Fruit fly (Drosophila melanogaster) whole organism, embryonic: ENCODE measurements around the gene Pdcd4.

Experiments
- Awh ChIP-seq: fragments of 200-800 bp; sonication (Bioruptor generic); IDR thresholded peaks from 2 replicates; pipeline ENCODE4, ENCODE4 v1.3.6; 2022; ENCODE audit warnings: missing biosample characterization, missing genetic modification characterization
- B-H2 ChIP-seq: fragments of 200-800 bp; sonication (Bioruptor generic); optimal IDR thresholded peaks from 2 replicates; lab custom pipeline; 2018; ENCODE audit warnings: missing biosample characterization, mild to moderate bottlenecking, missing genetic modification characterization
- CG10274 ChIP-seq: fragments of 200-800 bp; sonication (Bioruptor generic); optimal IDR thresholded peaks from 3 replicates; lab custom pipeline; 2017; ENCODE audit warnings: missing biosample characterization, mild to moderate bottlenecking, missing genetic modification characterization
- CG11456 ChIP-seq: fragments of 200-800 bp; sonication (Bioruptor generic); IDR thresholded peaks from 3 replicates; pipeline ENCODE4 v1.3.6; 2022; ENCODE audit warnings: missing biosample characterization, missing genetic modification characterization
- CG11504 ChIP-seq: fragments of 200-800 bp; sonication (Bioruptor generic); optimal IDR thresholded peaks from 3 replicates; lab custom pipeline; 2019; ENCODE audit warnings: missing biosample characterization, mild to moderate bottlenecking, missing genetic modification characterization, moderate library complexity
- CG11696 ChIP-seq: fragments of 200-800 bp; sonication (Bioruptor generic); IDR thresholded peaks from 2 replicates; pipeline ENCODE4 v1.3.6; 2022; ENCODE audit warnings: missing biosample characterization, missing genetic modification characterization
- CG12071 ChIP-seq: fragments of 200-800 bp; sonication (Bioruptor generic); optimal IDR thresholded peaks from 3 replicates; lab custom pipeline; 2018; ENCODE audit warnings: missing biosample characterization, mild to moderate bottlenecking, missing genetic modification characterization
- CG12155 ChIP-seq: fragments of 200-800 bp; sonication (Bioruptor generic); optimal IDR thresholded peaks from 3 replicates; lab custom pipeline; 2016; ENCODE audit warnings: missing biosample characterization, missing genetic modification characterization
- CG13424 ChIP-seq: fragments of 200-800 bp; sonication (Bioruptor generic); optimal IDR thresholded peaks from 2 replicates; lab custom pipeline; 2019; ENCODE audit warnings: missing biosample characterization, mild to moderate bottlenecking, missing genetic modification characterization, moderate library complexity
- CG13775 ChIP-seq: fragments of 200-800 bp; sonication (Bioruptor generic); optimal IDR thresholded peaks from 3 replicates; lab custom pipeline; 2017; ENCODE audit warnings: missing biosample characterization, mild to moderate bottlenecking, missing genetic modification characterization
- CG14710 ChIP-seq: fragments of 200-800 bp; sonication (Bioruptor generic); optimal IDR thresholded peaks from 3 replicates; lab custom pipeline; 2019; ENCODE audit warnings: missing biosample characterization, mild to moderate bottlenecking, missing genetic modification characterization, moderate library complexity
- CG15011 ChIP-seq: fragments of 200-800 bp; sonication (Bioruptor generic); optimal IDR thresholded peaks from 3 replicates; lab custom pipeline; 2018; ENCODE audit warnings: missing biosample characterization, mild to moderate bottlenecking, missing genetic modification characterization
- CG16779 ChIP-seq: fragments of 200-800 bp; sonication (Bioruptor generic); IDR thresholded peaks from 2 replicates; pipeline ENCODE4 v1.3.6; 2022; ENCODE audit warnings: missing biosample characterization, missing genetic modification characterization
- CG16815 ChIP-seq: fragments of 200-800 bp; sonication (Bioruptor generic); optimal IDR thresholded peaks from 3 replicates; lab custom pipeline; 2017; ENCODE audit warnings: missing biosample characterization, mild to moderate bottlenecking, missing genetic modification characterization
- CG17912 ChIP-seq: fragments of 200-800 bp; sonication (Bioruptor generic); optimal IDR thresholded peaks from 2 replicates; lab custom pipeline; 2018; ENCODE audit warnings: missing biosample characterization, mild to moderate bottlenecking, missing genetic modification characterization
- CG18764 ChIP-seq: fragments of 200-800 bp; sonication (Bioruptor generic); optimal IDR thresholded peaks from 3 replicates; lab custom pipeline; 2016; ENCODE audit warnings: missing biosample characterization, missing genetic modification characterization
- CG2202 ChIP-seq: fragments of 200-800 bp; sonication (Bioruptor generic); optimal IDR thresholded peaks from 2 replicates; lab custom pipeline; 2018; ENCODE audit warnings: missing biosample characterization, mild to moderate bottlenecking, missing genetic modification characterization
- CG4617 ChIP-seq: fragments of 200-800 bp; sonication (Bioruptor generic); optimal IDR thresholded peaks from 3 replicates; lab custom pipeline; 2016; ENCODE audit warnings: missing biosample characterization, missing genetic modification characterization, borderline replicate concordance
- CG5180 ChIP-seq: fragments of 200-800 bp; sonication (Bioruptor generic); optimal IDR thresholded peaks from 3 replicates; lab custom pipeline; 2017; ENCODE audit warnings: missing biosample characterization, missing genetic modification characterization, mild to moderate bottlenecking, moderate library complexity, missing genetic modification reagents
- CG8765 ChIP-seq: fragments of 200-800 bp; sonication (Bioruptor generic); IDR thresholded peaks from 2 replicates; pipeline ENCODE4 v1.3.6; 2022; ENCODE audit warnings: missing biosample characterization, missing genetic modification characterization
- CG9609 ChIP-seq: fragments of 200-800 bp; sonication (Bioruptor generic); optimal IDR thresholded peaks from 3 replicates; lab custom pipeline; 2016; ENCODE audit warnings: missing biosample characterization, missing genetic modification characterization
- CTCF ChIP-seq: fragments of 200-800 bp; sonication (Bioruptor generic); optimal IDR thresholded peaks from 2 replicates; lab custom pipeline; 2017; ENCODE audit warnings: missing biosample characterization, mild to moderate bottlenecking, missing genetic modification characterization, moderate library complexity
- Dbx ChIP-seq: fragments of 200-800 bp; sonication (Bioruptor generic); IDR thresholded peaks from 3 replicates; pipeline ENCODE4 v1.3.6; 2022; ENCODE audit warnings: missing biosample characterization, missing genetic modification characterization
- Dek ChIP-seq: fragments of 200-800 bp; sonication (Bioruptor generic); optimal IDR thresholded peaks from 3 replicates; lab custom pipeline; 2019; ENCODE audit warnings: missing biosample characterization, mild to moderate bottlenecking, missing genetic modification characterization, moderate library complexity
- E2f2 ChIP-seq: fragments of 200-800 bp; sonication (Bioruptor generic); IDR thresholded peaks from 2 replicates; pipeline ENCODE4 v1.3.6; 2022; ENCODE audit warnings: missing biosample characterization, missing genetic modification characterization
- GATAe ChIP-seq: fragments of 200-800 bp; sonication (Bioruptor generic); conservative IDR thresholded peaks from 2 replicates; pipeline ENCODE4 v1.3.6; 2022; ENCODE audit warnings: missing biosample characterization, missing genetic modification characterization
- Gsc ChIP-seq: fragments of 200-800 bp; sonication (Bioruptor generic); IDR thresholded peaks from 2 replicates; pipeline ENCODE4 v1.3.6; 2022; ENCODE audit warnings: missing biosample characterization, missing genetic modification characterization
- H15 ChIP-seq: fragments of 200-800 bp; sonication (Bioruptor generic); IDR thresholded peaks from 3 replicates; pipeline ENCODE4 v1.3.6; 2022; ENCODE audit warnings: missing biosample characterization, missing genetic modification characterization
- Kr ChIP-seq: fragments of 200-800 bp; sonication (Bioruptor generic); optimal IDR thresholded peaks from 2 replicates; lab custom pipeline; 2017; ENCODE audit warnings: missing biosample characterization, mild to moderate bottlenecking, missing genetic modification characterization
- Neu2 ChIP-seq: fragments of 200-800 bp; sonication (Bioruptor generic); optimal IDR thresholded peaks from 3 replicates; lab custom pipeline; 2016; ENCODE audit warnings: missing biosample characterization, missing genetic modification characterization, borderline replicate concordance
- NfI ChIP-seq: fragments of 200-800 bp; sonication (Bioruptor generic); optimal IDR thresholded peaks from 3 replicates; lab custom pipeline; 2018; ENCODE audit warnings: missing biosample characterization, mild to moderate bottlenecking, missing genetic modification characterization, moderate library complexity
- Sry-β ChIP-seq: fragments of 200-800 bp; sonication (Bioruptor generic); optimal IDR thresholded peaks from 2 replicates; lab custom pipeline; 2018; ENCODE audit warnings: missing biosample characterization, mild to moderate bottlenecking, missing genetic modification characterization, moderate library complexity
- Vsx1 ChIP-seq: fragments of 200-800 bp; sonication (Bioruptor generic); optimal IDR thresholded peaks from 2 replicates; lab custom pipeline; 2017; ENCODE audit warnings: missing biosample characterization, mild to moderate bottlenecking, missing genetic modification characterization, missing genetic modification reagents
- br ChIP-seq: fragments of >200 bp; optimal IDR thresholded peaks from 2 replicates; lab custom pipeline; 2017
- crol ChIP-seq: fragments of 200-800 bp; sonication (Bioruptor generic); IDR thresholded peaks from 2 replicates; pipeline ENCODE4 v1.3.6; 2022; ENCODE audit warnings: missing biosample characterization, missing genetic modification characterization
- dati ChIP-seq: fragments of 200-800 bp; sonication (Bioruptor generic); IDR thresholded peaks from 2 replicates; pipeline ENCODE4 v1.3.6; 2022; ENCODE audit warnings: missing biosample characterization, missing genetic modification characterization
- dimm ChIP-seq: fragments of 200-800 bp; sonication (Bioruptor generic); IDR thresholded peaks from 2 replicates; pipeline ENCODE4 v1.3.6; 2022; ENCODE audit warnings: missing biosample characterization, missing genetic modification characterization
- dmrt99B ChIP-seq: fragments of 200-800 bp; sonication (Bioruptor generic); optimal IDR thresholded peaks from 2 replicates; lab custom pipeline; 2018; ENCODE audit warnings: missing biosample characterization, mild to moderate bottlenecking, missing genetic modification characterization, moderate library complexity
- emc ChIP-seq: fragments of 200-800 bp; sonication (Bioruptor generic); optimal IDR thresholded peaks from 2 replicates; lab custom pipeline; 2016; ENCODE audit warnings: missing biosample characterization, missing genetic modification characterization
- gem ChIP-seq: fragments of 200-800 bp; sonication (Bioruptor generic); optimal IDR thresholded peaks from 2 replicates; lab custom pipeline; 2019; ENCODE audit warnings: missing biosample characterization, mild to moderate bottlenecking, missing genetic modification characterization, moderate library complexity
- gfzf ChIP-seq: fragments of 200-800 bp; sonication (Bioruptor generic); optimal IDR thresholded peaks from 2 replicates; lab custom pipeline; 2016; ENCODE audit warnings: missing biosample characterization, mild to moderate bottlenecking, missing genetic modification characterization, moderate library complexity
- jumu ChIP-seq: fragments of 200-800 bp; sonication (Bioruptor generic); optimal IDR thresholded peaks from 3 replicates; lab custom pipeline; 2016; ENCODE audit warnings: missing biosample characterization, missing genetic modification characterization
- oc ChIP-seq: fragments of 200-800 bp; sonication (Bioruptor generic); optimal IDR thresholded peaks from 2 replicates; lab custom pipeline; 2018; ENCODE audit warnings: missing biosample characterization, mild to moderate bottlenecking, missing genetic modification characterization, moderate library complexity
- phol ChIP-seq: fragments of 200-800 bp; sonication (Bioruptor generic); optimal IDR thresholded peaks from 3 replicates; lab custom pipeline; 2018; ENCODE audit warnings: missing biosample characterization, mild to moderate bottlenecking, missing genetic modification characterization, moderate library complexity
- pita ChIP-seq: fragments of 200-800 bp; sonication (Bioruptor generic); optimal IDR thresholded peaks from 2 replicates; lab custom pipeline; 2017; ENCODE audit warnings: missing biosample characterization, mild to moderate bottlenecking, missing genetic modification characterization
- pum ChIP-seq: fragments of 200-800 bp; sonication (Bioruptor generic); optimal IDR thresholded peaks from 2 replicates; lab custom pipeline; 2016; ENCODE audit warnings: missing biosample characterization, missing genetic modification characterization
- rib ChIP-seq: fragments of 200-800 bp; sonication (Bioruptor generic); IDR thresholded peaks from 2 replicates; pipeline ENCODE4 v1.3.6; 2022; ENCODE audit warnings: missing biosample characterization, missing genetic modification characterization
- sd ChIP-seq: fragments of 200-800 bp; sonication (Bioruptor generic); optimal IDR thresholded peaks from 3 replicates; lab custom pipeline; 2018; ENCODE audit warnings: missing biosample characterization, mild to moderate bottlenecking, missing genetic modification characterization, moderate library complexity
- sug ChIP-seq: fragments of 200-800 bp; optimal IDR thresholded peaks from 2 replicates; lab custom pipeline; 2019; ENCODE audit warnings: missing biosample characterization, mild to moderate bottlenecking, missing genetic modification characterization, moderate library complexity
- yki ChIP-seq: fragments of >200 bp; optimal IDR thresholded peaks from 3 replicates; lab custom pipeline; 2018

The Pdcd4 gene

DNA sequence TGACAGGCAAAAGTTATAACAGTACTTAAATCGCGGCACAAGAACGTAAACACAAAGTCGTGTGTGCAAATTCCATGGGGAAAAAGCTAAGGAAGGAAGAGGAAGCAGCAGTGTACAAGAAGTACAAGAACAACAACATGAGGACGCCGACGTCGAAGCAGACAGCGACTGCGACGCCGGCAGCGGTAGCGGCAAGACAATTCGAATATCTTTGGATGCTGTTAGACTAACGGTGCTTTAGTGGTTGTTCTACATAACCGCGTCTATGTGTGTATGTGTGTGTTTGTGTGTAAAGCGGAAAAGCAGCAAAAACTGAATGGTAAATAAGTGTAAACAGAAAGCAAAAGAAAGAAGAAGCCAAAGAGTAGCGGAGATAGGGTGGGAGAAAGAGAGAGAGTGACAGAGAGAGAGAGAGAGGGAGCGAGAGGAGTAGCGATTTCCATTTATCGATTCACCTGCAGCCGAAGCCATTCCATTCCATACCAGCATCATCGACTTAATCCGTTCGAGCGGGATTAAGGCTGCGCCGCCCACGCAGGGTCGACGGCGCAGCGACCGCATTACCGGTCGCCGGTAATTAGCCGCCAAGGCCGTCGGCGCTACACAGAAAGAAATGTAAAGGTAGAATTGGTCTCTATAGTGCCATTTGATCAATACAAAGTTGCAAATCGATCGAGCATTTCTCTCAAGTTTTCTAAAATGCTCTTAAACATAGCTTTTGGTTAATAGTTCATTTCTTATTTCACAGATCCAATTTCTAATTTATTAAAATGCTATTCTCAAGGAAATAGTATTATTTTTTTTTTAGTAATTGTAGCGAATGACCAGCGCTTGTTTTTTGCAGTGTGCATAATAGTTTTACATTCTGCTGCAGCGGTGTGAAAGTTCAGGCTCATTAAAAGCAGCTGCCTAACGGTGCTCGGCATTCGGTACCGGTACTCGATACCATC is 29.0 kb upstream of the Pdcd4 start (continued):
- TF ChIP-seq phol (peak; percentile 76), CG13775 (GFP tag; lab: Kevin White, UChicago) (peak; percentile 16), Awh (GFP tag; lab: Robert Waterston, UW) (no peak), H15 (GFP tag; lab: Robert Waterston, UW) (no peak), Vsx1 (GFP tag; lab: Kevin White, UChicago) (peak; percentile 86), CG12155 (peak; percentile 21), Dbx (GFP tag; lab: Robert Waterston, UW) (no peak), CG13424 (tag; lab: Kevin White, UChicago) (peak; percentile 59), CG10274 (no peak), Dek (peak; percentile 27), pita (GFP tag; lab: Kevin White, UChicago) (no peak), CG4617 (GFP tag; lab: Kevin White, UChicago) (no peak), Gsc (no peak), E2f2 (GFP tag; lab: Robert Waterston, UW) (no peak), dmrt99B (tag; lab: Kevin White, UChicago) (peak; percentile 81), CG16815 (GFP tag; lab: Kevin White, UChicago) (no peak), CG12071 (GFP tag; lab: Kevin White, UChicago) (no peak), CG5180 (GFP tag; lab: Kevin White, UChicago) (peak; percentile 44), dati (GFP tag; lab: Robert Waterston, UW) (no peak), br (no peak), CG2202 (tag; lab: Kevin White, UChicago) (no peak), yki (lab: Kevin White, UChicago) (no peak), rib (GFP tag; lab: Robert Waterston, UW) (no peak), sug (no peak), Sry-β (GFP tag; lab: Kevin White, UChicago) (no peak), gfzf (GFP tag; lab: Kevin White, UChicago) (no peak), CG18764 (GFP tag; lab: Kevin White, UChicago) (peak; percentile 16), CG11696 (GFP tag; lab: Robert Waterston, UW) (no peak), Neu2 (GFP tag; lab: Kevin White, UChicago) (no peak), CG9609 (no peak), jumu (peak; percentile 30), CG15011 (peak; percentile 10), CG8765 (GFP tag; lab: Robert Waterston, UW) (no peak), CG14710 (tag; lab: Kevin White, UChicago) (peak; percentile 37), CTCF (no peak), oc (tag; lab: Kevin White, UChicago) (peak; percentile 77), crol (no peak), CG16779 (GFP tag; lab: Robert Waterston, UW) (no peak), CG11456 (no peak), B-H2 (GFP tag; lab: Kevin White, UChicago) (no peak), Kr (GFP tag; lab: Kevin White, UChicago) (no peak), CG17912 (no peak), CG11504 (tag; lab: Kevin White, UChicago) (peak; percentile 78), gem (tag; lab: Kevin White, UChicago) (peak; percentile 78), emc (GFP tag; lab: Kevin White, UChicago) (no peak), pum (GFP tag; lab: Kevin White, UChicago) (peak; percentile 44), sd (tag; lab: Kevin White, UChicago) (peak; percentile 77), NfI (GFP tag; lab: Kevin White, UChicago) (peak; percentile 42), GATAe (GFP tag; lab: Robert Waterston, UW) (no peak), dimm (GFP tag; lab: Robert Waterston, UW) (no peak)
